Worm (Caenorhabditis elegans) whole organism, L2 larva: ENCODE measurements around the gene stc-1.

Source experiments
- ZK546.5 ChIP-seq: sonication (generic microtip); optimal IDR thresholded peaks from 2 replicates; lab custom pipeline; 2017; ENCODE audit warnings: missing biosample characterization, missing genetic modification characterization
- ceh-82 ChIP-seq: fragments of 150-350 bp; optimal IDR thresholded peaks from 2 replicates; lab custom pipeline; 2014; ENCODE audit warnings: missing biosample characterization, missing genetic modification characterization
- mdl-1 ChIP-seq, 2 experiments: fragments of 150-350 bp in 1 of 2; sonication (generic microtip) in 1 of 2; optimal IDR thresholded peaks; 2 replicates each; lab custom pipeline; 2017; ENCODE audit warnings: missing biosample characterization in 2 of 2, missing genetic modification characterization in 2 of 2
- peb-1 ChIP-seq: fragments of 150-350 bp; optimal IDR thresholded peaks from 2 replicates; lab custom pipeline; 2014; ENCODE audit warnings: missing biosample characterization, missing genetic modification characterization
- unc-62 ChIP-seq: fragments of 150-350 bp; optimal IDR thresholded peaks from 2 replicates; lab custom pipeline; 2014; ENCODE audit warnings: missing biosample characterization, missing genetic modification reagents, missing genetic modification characterization

- no peak for TF ChIP-seq mdl-1 (tag; optimal IDR thresholded peaks at IDR 0.05; lab: Kevin White, UChicago)
- no peak for TF ChIP-seq ZK546.5 (tag; lab: Kevin White, UChicago)
- TF ChIP-seq ceh-82 (tag; lab: Kevin White, UChicago): no peak
- no peak for TF ChIP-seq unc-62 (GFP tag; lab: Kevin White, UChicago)
- TF ChIP-seq peb-1: no peak
Observed at ce11 chrII:8514729-8515128, 51.2 kb downstream of the stc-1 start, which contains the start of gene ctg-2.
